Worm (Caenorhabditis elegans) whole organism, L2 larva: ENCODE data around the gene wdr-48.

Experiments
- C34F6.9 ChIP-seq: fragments of 150-350 bp; optimal IDR thresholded peaks from 2 replicates; lab custom pipeline; 2014; ENCODE audit warnings: missing biosample characterization, missing genetic modification characterization
- F13H6.1 ChIP-seq: sonication (generic microtip); optimal IDR thresholded peaks from 2 replicates; lab custom pipeline; 2016; ENCODE audit warnings: missing genetic modification characterization, missing compliant biosample characterization
- R02D3.7 ChIP-seq: fragments of 150-350 bp; optimal IDR thresholded peaks from 2 replicates; lab custom pipeline; 2014; ENCODE audit warnings: missing biosample characterization, missing genetic modification characterization
- Y55F3AM.14 ChIP-seq: fragments of 200-800 bp; sonication (Bioruptor generic); optimal IDR thresholded peaks from 2 replicates; lab custom pipeline; 2018; ENCODE audit warnings: mild to moderate bottlenecking, missing genetic modification characterization, missing compliant biosample characterization
- ZK546.5 ChIP-seq: sonication (generic microtip); optimal IDR thresholded peaks from 2 replicates; lab custom pipeline; 2017; ENCODE audit warnings: missing biosample characterization, missing genetic modification characterization
- aly-2 ChIP-seq: fragments of 150-350 bp; optimal IDR thresholded peaks from 2 replicates; lab custom pipeline; 2014; ENCODE audit warnings: missing biosample characterization, missing genetic modification characterization
- blmp-1 ChIP-seq: sonication (generic microtip); optimal IDR thresholded peaks from 2 replicates; lab custom pipeline; 2017; ENCODE audit warnings: missing genetic modification characterization, mild to moderate bottlenecking, missing compliant biosample characterization, antibody characterized with exemption, moderate library complexity; ENCODE audit not compliant: insufficient read depth
- ceh-16 ChIP-seq: fragments of 150-350 bp; optimal IDR thresholded peaks from 2 replicates; lab custom pipeline; 2014; ENCODE audit warnings: missing biosample characterization, missing genetic modification characterization
- crh-2 ChIP-seq: sonication (generic microtip); optimal IDR thresholded peaks from 2 replicates; lab custom pipeline; 2017; ENCODE audit warnings: missing biosample characterization, missing genetic modification characterization
- egl-27 ChIP-seq: sonication (generic microtip); optimal IDR thresholded peaks from 3 replicates; lab custom pipeline; 2017; ENCODE audit warnings: missing biosample characterization, missing genetic modification reagents, missing genetic modification characterization
- elt-1 ChIP-seq: fragments of 150-350 bp; optimal IDR thresholded peaks from 2 replicates; lab custom pipeline; 2014; ENCODE audit warnings: missing biosample characterization, missing genetic modification characterization
- elt-3 ChIP-seq: sonication (generic microtip); optimal IDR thresholded peaks from 2 replicates; lab custom pipeline; 2017; ENCODE audit warnings: missing biosample characterization, missing genetic modification characterization
- fos-1 ChIP-seq: fragments of 150-350 bp; optimal IDR thresholded peaks from 2 replicates; lab custom pipeline; 2014; ENCODE audit warnings: missing biosample characterization, missing genetic modification characterization
- gmeb-1 ChIP-seq: fragments of 150-350 bp; optimal IDR thresholded peaks from 2 replicates; lab custom pipeline; 2014; ENCODE audit warnings: missing biosample characterization, missing genetic modification characterization
- lin-11 ChIP-seq: fragments of 150-350 bp; sonication (generic microtip); optimal IDR thresholded peaks from 2 replicates; lab custom pipeline; 2014; ENCODE audit warnings: missing biosample characterization, missing genetic modification characterization, inconsistent platforms, mixed read lengths
- lin-13 ChIP-seq: fragments of 150-350 bp; optimal IDR thresholded peaks from 2 replicates; lab custom pipeline; 2014; ENCODE audit warnings: missing biosample characterization, missing genetic modification reagents, missing genetic modification characterization
- lin-39 ChIP-seq: fragments of 150-350 bp; optimal IDR thresholded peaks from 2 replicates; lab custom pipeline; 2014; ENCODE audit warnings: missing biosample characterization, missing genetic modification reagents, missing genetic modification characterization
- lsy-2 ChIP-seq, 2 experiments: fragments of 150-350 bp in 1 of 2; sonication (generic microtip) in 1 of 2; optimal IDR thresholded peaks; 2 replicates each; lab custom pipeline; 2014 to 2017; ENCODE audit warnings: missing biosample characterization in 2 of 2, missing genetic modification characterization in 2 of 2
- mab-5 ChIP-seq: fragments of 150-350 bp; optimal IDR thresholded peaks from 2 replicates; lab custom pipeline; 2014; ENCODE audit warnings: missing biosample characterization, missing genetic modification characterization
- nhr-12 ChIP-seq: fragments of 150-350 bp; optimal IDR thresholded peaks from 2 replicates; lab custom pipeline; 2014; ENCODE audit warnings: missing biosample characterization, missing genetic modification characterization
- nhr-129 ChIP-seq: fragments of 150-350 bp; optimal IDR thresholded peaks from 2 replicates; lab custom pipeline; 2014; ENCODE audit warnings: missing biosample characterization, missing genetic modification characterization
- nhr-21 ChIP-seq: fragments of 150-350 bp; optimal IDR thresholded peaks from 2 replicates; lab custom pipeline; 2014; ENCODE audit warnings: missing biosample characterization, missing genetic modification characterization
- nhr-25 ChIP-seq: fragments of 150-350 bp; sonication (generic microtip); optimal IDR thresholded peaks from 3 replicates; lab custom pipeline; 2014; ENCODE audit warnings: missing biosample characterization, missing genetic modification characterization
- nhr-77 ChIP-seq: fragments of 150-350 bp; optimal IDR thresholded peaks from 2 replicates; lab custom pipeline; 2014; ENCODE audit warnings: missing biosample characterization, missing genetic modification characterization
- sem-4 ChIP-seq: fragments of 150-350 bp; optimal IDR thresholded peaks from 2 replicates; lab custom pipeline; 2014; ENCODE audit warnings: missing biosample characterization, missing genetic modification reagents, missing genetic modification characterization
- skn-1 ChIP-seq: sonication (generic microtip); optimal IDR thresholded peaks from 2 replicates; lab custom pipeline; 2017; ENCODE audit warnings: missing biosample characterization, missing genetic modification characterization
- sma-3 ChIP-seq: sonication (generic microtip); optimal IDR thresholded peaks from 2 replicates; lab custom pipeline; 2016; ENCODE audit warnings: missing genetic modification reagents, missing genetic modification characterization, missing compliant biosample characterization
- sma-9 ChIP-seq, 2 experiments: fragments of 150-350 bp in 1 of 2; sonication (generic microtip) in 1 of 2; optimal IDR thresholded peaks; 2 replicates each; lab custom pipeline; 2014 to 2016; ENCODE audit warnings: missing genetic modification characterization in 2 of 2, mild to moderate bottlenecking in 1 of 2, missing biosample characterization in 1 of 2, missing compliant biosample characterization in 1 of 2, missing genetic modification reagents in 1 of 2, moderate library complexity in 1 of 2
- snpc-4 ChIP-seq: fragments of 150-350 bp; optimal IDR thresholded peaks from 2 replicates; lab custom pipeline; 2014; ENCODE audit warnings: missing biosample characterization, missing genetic modification characterization
- unc-55 ChIP-seq: fragments of 150-350 bp; sonication (generic microtip); optimal IDR thresholded peaks from 3 replicates; lab custom pipeline; 2014; ENCODE audit warnings: missing biosample characterization, missing genetic modification reagents, missing genetic modification characterization
- zag-1 ChIP-seq: fragments of 150-350 bp; optimal IDR thresholded peaks from 2 replicates; lab custom pipeline; 2014; ENCODE audit warnings: missing biosample characterization, missing genetic modification characterization
- ztf-11 ChIP-seq: sonication (generic microtip); optimal IDR thresholded peaks from 2 replicates; lab custom pipeline; 2017; ENCODE audit warnings: missing biosample characterization, missing genetic modification characterization
- ztf-4 ChIP-seq: fragments of 150-350 bp; optimal IDR thresholded peaks from 2 replicates; lab custom pipeline; 2014; ENCODE audit warnings: missing biosample characterization, missing genetic modification characterization

The wdr-48 gene

ce11 chrIII:4561286-4561685 lies 17.4 kb upstream of the wdr-48 start:
- TF ChIP-seq ztf-4 (tag; lab: Kevin White, UChicago) (no peak), fos-1 (tag; lab: Kevin White, UChicago) (peak; percentile 18), lin-13 (GFP tag; lab: Kevin White, UChicago) (no peak), sma-9 (GFP tag; optimal IDR thresholded peaks at IDR 0.05; lab: Kevin White, UChicago) (peak; percentile 22), sma-9 (tag; optimal IDR thresholded peaks at IDR 0.05; lab: Kevin White, UChicago) (no peak)

ce11 chrIII:4562070-4562788 lies 16.4 kb upstream of the wdr-48 start, which contains the start of gene pan-1:
Gene pan-1 (plus strand): TSS chrIII:4562738.
- peak; percentile 47 for TF ChIP-seq egl-27
- TF ChIP-seq nhr-21 (tag; lab: Kevin White, UChicago) = peak; percentile 28
- peak; percentile 16 for TF ChIP-seq mab-5 (tag; lab: Kevin White, UChicago)
- TF ChIP-seq nhr-25 (tag; lab: Kevin White, UChicago) = peak; percentile 14
- TF ChIP-seq ceh-16 (tag; lab: Kevin White, UChicago) = no peak
- TF ChIP-seq elt-1 (tag; lab: Kevin White, UChicago) = no peak
- TF ChIP-seq unc-55 (GFP tag; lab: Kevin White, UChicago) = peak; percentile 75
- peak; percentile 68 for TF ChIP-seq fos-1 (tag; lab: Kevin White, UChicago)
- peak; percentile 27 for TF ChIP-seq sma-3
- TF ChIP-seq elt-3 (tag; lab: Kevin White, UChicago) = no peak
- TF ChIP-seq lin-11 (tag; lab: Kevin White, UChicago) = peak; percentile 16
- TF ChIP-seq sem-4 (tag; lab: Kevin White, UChicago) = peak; percentile 7
- peak; percentile 20 for TF ChIP-seq nhr-129 (tag; lab: Kevin White, UChicago)
- TF ChIP-seq lsy-2 (tag; optimal IDR thresholded peaks at IDR 0.05; lab: Kevin White, UChicago) = peak in 1 of 2 experiments; percentile 65
- no peak for TF ChIP-seq ztf-11 (tag; lab: Kevin White, UChicago)
- TF ChIP-seq F13H6.1 (tag; lab: Kevin White, UChicago) = peak; percentile 44
- TF ChIP-seq C34F6.9 = peak; percentile 69
- TF ChIP-seq lin-13 (GFP tag; lab: Kevin White, UChicago) = peak; percentile 34
- TF ChIP-seq crh-2 (tag; lab: Kevin White, UChicago) = peak; percentile 20
- peak; percentile 15 for TF ChIP-seq Y55F3AM.14
- TF ChIP-seq ZK546.5 (tag; lab: Kevin White, UChicago) = no peak
- TF ChIP-seq sma-9 (GFP tag; optimal IDR thresholded peaks at IDR 0.05; lab: Kevin White, UChicago) = peak; percentile 59
- TF ChIP-seq sma-9 (tag; optimal IDR thresholded peaks at IDR 0.05; lab: Kevin White, UChicago) = no peak
- TF ChIP-seq snpc-4 = no peak

- TF ChIP-seq Y55F3AM.14 (no peak), nhr-77 (no peak), sem-4 (tag; lab: Kevin White, UChicago) (no peak), C34F6.9 (no peak), elt-3 (tag; lab: Kevin White, UChicago) (no peak), sma-3 (no peak), ceh-16 (tag; lab: Kevin White, UChicago) (no peak)
These were observed 10.6 kb upstream of the wdr-48 start, which contains the start of gene mlcd-1 for ce11 chrIII:4568030-4568429. Gene mlcd-1 (minus strand): TSS chrIII:4568130.

ce11 chrIII:4568455-4568854 lies 10.2 kb upstream of the wdr-48 start, which contains the start of gene idhg-1:
Gene idhg-1 (plus strand): TSS chrIII:4568797.
- no peak for TF ChIP-seq nhr-12 (tag; lab: Kevin White, UChicago)
- peak; percentile 71 for TF ChIP-seq sma-9 (GFP tag; optimal IDR thresholded peaks at IDR 0.05; lab: Kevin White, UChicago)
- TF ChIP-seq sma-9 (tag; optimal IDR thresholded peaks at IDR 0.05; lab: Kevin White, UChicago) = no peak
- TF ChIP-seq fos-1 (tag; lab: Kevin White, UChicago) = peak; percentile 33
- peak; percentile 70 for TF ChIP-seq gmeb-1 (tag; lab: Kevin White, UChicago)
- TF ChIP-seq blmp-1 (tag; lab: Kevin White, UChicago) = no peak
- peak; percentile 32 for TF ChIP-seq ztf-4 (tag; lab: Kevin White, UChicago)
- TF ChIP-seq ceh-16 (tag; lab: Kevin White, UChicago) = no peak
- TF ChIP-seq unc-55 (GFP tag; lab: Kevin White, UChicago) = peak; percentile 83
- no peak for TF ChIP-seq lin-39 (tag; lab: Kevin White, UChicago)
- peak; percentile 56 for TF ChIP-seq nhr-25 (tag; lab: Kevin White, UChicago)
- peak; percentile 78 for TF ChIP-seq sma-3
- peak; percentile 15 for TF ChIP-seq nhr-21 (tag; lab: Kevin White, UChicago)
- peak; percentile 78 for TF ChIP-seq C34F6.9
- TF ChIP-seq R02D3.7 (tag; lab: Kevin White, UChicago) = no peak
- peak; percentile 81 for TF ChIP-seq F13H6.1 (tag; lab: Kevin White, UChicago)
- peak; percentile 69 for TF ChIP-seq lin-13 (GFP tag; lab: Kevin White, UChicago)
- TF ChIP-seq Y55F3AM.14 = peak; percentile 75
- TF ChIP-seq skn-1 (tag; lab: Kevin White, UChicago) = peak; percentile 48
- TF ChIP-seq nhr-129 (tag; lab: Kevin White, UChicago) = peak; percentile 42
- TF ChIP-seq sem-4 (tag; lab: Kevin White, UChicago) = peak; percentile 39
- peak; percentile 64 for TF ChIP-seq mab-5 (tag; lab: Kevin White, UChicago)
- TF ChIP-seq lin-11 (tag; lab: Kevin White, UChicago) = peak; percentile 74
- no peak for TF ChIP-seq elt-1 (tag; lab: Kevin White, UChicago)
- no peak for TF ChIP-seq egl-27
- peak; percentile 11 for TF ChIP-seq zag-1
- peak; percentile 21 for TF ChIP-seq crh-2 (tag; lab: Kevin White, UChicago)
- TF ChIP-seq lsy-2 (tag; optimal IDR thresholded peaks at IDR 0.05; lab: Kevin White, UChicago) = peak; percentile 36 to 77
- TF ChIP-seq aly-2 (tag; lab: Kevin White, UChicago) = no peak
